Fruit fly (Drosophila melanogaster) whole organism, embryonic: ENCODE results near the gene CG6040.
A peak's percentile ranks its signal among the peaks of the same experiment; 100 is the strongest.

Source experiments
- CG1024 ChIP-seq: fragments of 200-800 bp; sonication (Bioruptor generic); IDR thresholded peaks from 2 replicates; pipeline ENCODE4 v1.3.6; 2022; ENCODE audit warnings: missing biosample characterization, missing genetic modification characterization
- CG10366 ChIP-seq: fragments of 200-800 bp; sonication (Bioruptor generic); IDR thresholded peaks from 2 replicates; pipeline ENCODE4 v1.3.6; 2022; ENCODE audit warnings: missing biosample characterization, missing genetic modification characterization
- CG10979 ChIP-seq: fragments of 200-800 bp; sonication (Bioruptor generic); optimal IDR thresholded peaks from 2 replicates; lab custom pipeline; 2018; ENCODE audit warnings: missing biosample characterization, mild to moderate bottlenecking, missing genetic modification characterization, moderate library complexity
- CG12942 ChIP-seq: fragments of 200-800 bp; sonication (Bioruptor generic); optimal IDR thresholded peaks from 3 replicates; lab custom pipeline; 2016; ENCODE audit warnings: missing biosample characterization, missing genetic modification characterization
- CG14014 ChIP-seq: fragments of 200-800 bp; sonication (Bioruptor generic); IDR thresholded peaks from 2 replicates; pipeline ENCODE4 v1.3.6; 2022; ENCODE audit warnings: missing biosample characterization, missing genetic modification characterization
- CG14441 ChIP-seq: fragments of 200-800 bp; sonication (Bioruptor generic); IDR thresholded peaks from 2 replicates; pipeline ENCODE4 v1.3.6; 2022; ENCODE audit warnings: missing biosample characterization, missing genetic modification characterization
- CG18011 ChIP-seq: fragments of 200-800 bp; sonication (Bioruptor generic); optimal IDR thresholded peaks from 2 replicates; lab custom pipeline; 2017; ENCODE audit warnings: missing biosample characterization, missing genetic modification characterization, mild to moderate bottlenecking, moderate library complexity, missing genotype
- CG18764 ChIP-seq: fragments of 200-800 bp; sonication (Bioruptor generic); optimal IDR thresholded peaks from 3 replicates; lab custom pipeline; 2016; ENCODE audit warnings: missing biosample characterization, missing genetic modification characterization
- CG2120 ChIP-seq: fragments of 200-800 bp; sonication (Bioruptor generic); optimal IDR thresholded peaks from 3 replicates; lab custom pipeline; 2016; ENCODE audit warnings: missing biosample characterization, missing genetic modification characterization
- CG3065 ChIP-seq: fragments of 200-800 bp; sonication (Bioruptor generic); optimal IDR thresholded peaks from 2 replicates; lab custom pipeline; 2016; ENCODE audit warnings: missing biosample characterization, missing genetic modification characterization
- CG34422 ChIP-seq: fragments of 200-800 bp; sonication (Bioruptor generic); IDR thresholded peaks from 3 replicates; pipeline ENCODE4 v1.3.6; 2022; ENCODE audit warnings: missing biosample characterization, missing genetic modification characterization
- CG3838 ChIP-seq: fragments of 200-800 bp; sonication (Bioruptor generic); optimal IDR thresholded peaks from 3 replicates; lab custom pipeline; 2016; ENCODE audit warnings: missing biosample characterization, missing genetic modification characterization
- CG4617 ChIP-seq: fragments of 200-800 bp; sonication (Bioruptor generic); optimal IDR thresholded peaks from 3 replicates; lab custom pipeline; 2016; ENCODE audit warnings: missing biosample characterization, missing genetic modification characterization, borderline replicate concordance
- CG4854 ChIP-seq: fragments of 200-800 bp; sonication (Bioruptor generic); optimal IDR thresholded peaks from 2 replicates; lab custom pipeline; 2016; ENCODE audit warnings: missing biosample characterization, missing genetic modification characterization, inconsistent platforms
- CG6689 ChIP-seq: fragments of 200-800 bp; sonication (Bioruptor generic); IDR thresholded peaks from 2 replicates; pipeline ENCODE4 v1.3.6; 2022; ENCODE audit warnings: missing biosample characterization, missing genetic modification characterization
- CG6813 ChIP-seq: fragments of 200-800 bp; sonication (Bioruptor generic); optimal IDR thresholded peaks from 2 replicates; lab custom pipeline; 2017; ENCODE audit warnings: missing biosample characterization, missing genetic modification characterization, mild to moderate bottlenecking, moderate library complexity, missing genetic modification reagents
- CG7357 ChIP-seq: fragments of 200-800 bp; sonication (Bioruptor generic); IDR thresholded peaks from 3 replicates; pipeline ENCODE4 v1.3.6; 2022; ENCODE audit warnings: missing biosample characterization, missing genetic modification characterization
- CG8359 ChIP-seq: fragments of 200-800 bp; sonication (Bioruptor generic); optimal IDR thresholded peaks from 2 replicates; lab custom pipeline; 2017; ENCODE audit warnings: missing biosample characterization, mild to moderate bottlenecking, missing genetic modification characterization, borderline replicate concordance
- CG8388 ChIP-seq: fragments of 200-800 bp; sonication (Bioruptor generic); optimal IDR thresholded peaks from 2 replicates; lab custom pipeline; 2019; ENCODE audit warnings: missing biosample characterization, mild to moderate bottlenecking, missing genetic modification characterization, moderate library complexity
- CG9215 ChIP-seq: fragments of 200-800 bp; sonication (Bioruptor generic); IDR thresholded peaks from 2 replicates; pipeline ENCODE4 v1.3.6; 2022; ENCODE audit warnings: missing biosample characterization, missing genetic modification characterization
- CG9817 ChIP-seq: fragments of 200-800 bp; sonication (Bioruptor generic); optimal IDR thresholded peaks from 2 replicates; lab custom pipeline; 2018; ENCODE audit warnings: missing biosample characterization, mild to moderate bottlenecking, missing genetic modification characterization, moderate library complexity
- Dip2 ChIP-seq: fragments of 200-800 bp; sonication (Bioruptor generic); IDR thresholded peaks from 2 replicates; pipeline ENCODE4 v1.3.6; 2022; ENCODE audit warnings: missing biosample characterization, missing genetic modification characterization
- Jarid2 ChIP-seq: fragments of 200-800 bp; sonication (Bioruptor generic); optimal IDR thresholded peaks from 3 replicates; lab custom pipeline; 2017; ENCODE audit warnings: mild to moderate bottlenecking, missing biosample characterization, missing genetic modification reagents, missing genetic modification characterization
- Lim3 ChIP-seq: fragments of 200-800 bp; sonication (Bioruptor generic); IDR thresholded peaks from 2 replicates; pipeline ENCODE4 v1.3.6; 2022; ENCODE audit warnings: missing biosample characterization, missing genetic modification characterization
- Lpt ChIP-seq: fragments of >200 bp; optimal IDR thresholded peaks from 2 replicates; lab custom pipeline; 2018; ENCODE audit warnings: missing biosample characterization, missing genetic modification characterization
- NC2α ChIP-seq: fragments of 200-800 bp; sonication (Bioruptor generic); optimal IDR thresholded peaks from 2 replicates; lab custom pipeline; 2016; ENCODE audit warnings: missing biosample characterization, missing genetic modification characterization
- NFAT ChIP-seq: fragments of 200-800 bp; sonication (Bioruptor generic); IDR thresholded peaks from 2 replicates; pipeline ENCODE4 v1.3.6; 2022; ENCODE audit warnings: missing biosample characterization, missing genetic modification characterization
- Nf-YA ChIP-seq: fragments of 200-800 bp; sonication (Bioruptor generic); IDR thresholded peaks from 2 replicates; pipeline ENCODE4 v1.3.6; 2022; ENCODE audit warnings: missing biosample characterization, missing genetic modification characterization
- Optix ChIP-seq: fragments of 200-800 bp; sonication (Bioruptor generic); IDR thresholded peaks from 3 replicates; pipeline ENCODE4 v1.3.6; 2022; ENCODE audit warnings: missing biosample characterization, missing genetic modification characterization
- Rfx ChIP-seq: fragments of 200-800 bp; sonication (Bioruptor generic); IDR thresholded peaks from 2 replicates; pipeline ENCODE4 v1.3.6; 2022; ENCODE audit warnings: missing biosample characterization, missing genetic modification characterization
- Xbp1 ChIP-seq: fragments of 200-800 bp; sonication (Bioruptor generic); optimal IDR thresholded peaks from 3 replicates; lab custom pipeline; 2016; ENCODE audit warnings: missing biosample characterization, mild to moderate bottlenecking, missing genetic modification characterization
- Xrp1 ChIP-seq: fragments of 200-800 bp; sonication (Bioruptor generic); IDR thresholded peaks from 2 replicates; pipeline ENCODE4 v1.3.6; 2022; ENCODE audit warnings: missing biosample characterization, missing genetic modification characterization
- ab ChIP-seq: fragments of 200-800 bp; sonication (Bioruptor generic); optimal IDR thresholded peaks from 2 replicates; lab custom pipeline; 2016; ENCODE audit warnings: missing biosample characterization, missing genetic modification characterization
- az2 ChIP-seq: fragments of 200-800 bp; sonication (Bioruptor generic); optimal IDR thresholded peaks from 3 replicates; lab custom pipeline; 2016; ENCODE audit warnings: missing biosample characterization, missing genetic modification characterization
- chif ChIP-seq, 2 experiments: fragments of 200-800 bp; sonication (Bioruptor generic); optimal IDR thresholded peaks; 3 replicates each; lab custom pipeline; 2016; ENCODE audit warnings: missing biosample characterization in 2 of 2, missing genetic modification characterization in 2 of 2
- ci ChIP-seq: fragments of 200-800 bp; sonication (Bioruptor generic); IDR thresholded peaks from 3 replicates; pipeline ENCODE4 v1.3.6; 2022; ENCODE audit warnings: missing biosample characterization, missing genetic modification characterization
- dm ChIP-seq: fragments of 200-800 bp; sonication (Bioruptor generic); optimal IDR thresholded peaks from 3 replicates; lab custom pipeline; 2016; ENCODE audit warnings: missing biosample characterization, missing genetic modification characterization
- eve ChIP-seq, 2 experiments: fragments of >200 bp; optimal IDR thresholded peaks; 2 replicates each; lab custom pipeline; 2017; ENCODE audit warnings: missing biosample characterization in 2 of 2, missing genetic modification characterization in 2 of 2
- ewg ChIP-seq: fragments of 200-800 bp; sonication (Bioruptor generic); optimal IDR thresholded peaks from 3 replicates; lab custom pipeline; 2017; ENCODE audit warnings: mild to moderate bottlenecking, missing biosample characterization, missing genetic modification reagents, missing genetic modification characterization
- exex ChIP-seq: fragments of 200-800 bp; sonication (Bioruptor generic); optimal IDR thresholded peaks from 4 replicates; lab custom pipeline; 2018; ENCODE audit warnings: missing biosample characterization, mild to moderate bottlenecking, missing genetic modification characterization, moderate library complexity
- gcm ChIP-seq: fragments of 200-800 bp; sonication (Bioruptor generic); optimal IDR thresholded peaks from 2 replicates; lab custom pipeline; 2019; ENCODE audit warnings: missing biosample characterization, mild to moderate bottlenecking, missing genetic modification characterization, moderate library complexity
- ind ChIP-seq: fragments of 200-800 bp; sonication (Bioruptor generic); optimal IDR thresholded peaks from 3 replicates; lab custom pipeline; 2016; ENCODE audit warnings: missing biosample characterization, missing genetic modification characterization
- insv ChIP-seq, 2 experiments: fragments of 200-800 bp; sonication (Bioruptor generic); optimal IDR thresholded peaks; 3 replicates each; lab custom pipeline; 2016 to 2018; ENCODE audit warnings: missing biosample characterization in 2 of 2, missing genetic modification characterization in 2 of 2
- nmo ChIP-seq: fragments of 200-800 bp; sonication (Bioruptor generic); optimal IDR thresholded peaks from 2 replicates; lab custom pipeline; 2018; ENCODE audit warnings: missing biosample characterization, mild to moderate bottlenecking, missing genetic modification characterization, moderate library complexity
- pho ChIP-seq: fragments of 200-800 bp; sonication (Bioruptor generic); optimal IDR thresholded peaks from 2 replicates; lab custom pipeline; 2016; ENCODE audit warnings: missing biosample characterization, missing genetic modification characterization
- pnt ChIP-seq: fragments of 200-800 bp; sonication (Bioruptor generic); optimal IDR thresholded peaks from 3 replicates; lab custom pipeline; 2016; ENCODE audit warnings: missing biosample characterization, missing genetic modification characterization
- prd ChIP-seq, 3 experiments: fragments of >200 bp in 2 of 3; fragments of 200-800 bp in 1 of 3; sonication (Bioruptor generic) in 1 of 3; optimal IDR thresholded peaks in 2 of 3; IDR thresholded peaks in 1 of 3; 2 replicates in 2 of 3; 3 replicates in 1 of 3; pipeline versions ENCODE4 v1.3.6 to Lab custom; 2017 to 2022; ENCODE audit warnings: missing biosample characterization in 1 of 3, missing genetic modification characterization in 1 of 3
- vfl ChIP-seq: fragments of 200-800 bp; sonication (Bioruptor generic); optimal IDR thresholded peaks from 2 replicates; lab custom pipeline; 2016; ENCODE audit warnings: missing biosample characterization, missing genetic modification characterization
- vnd ChIP-seq: fragments of 200-800 bp; sonication (Bioruptor generic); IDR thresholded peaks from 3 replicates; pipeline ENCODE4 v1.3.6; 2022; ENCODE audit warnings: missing biosample characterization, missing genetic modification characterization; ENCODE audit not compliant: partially characterized antibody
- wor ChIP-seq: fragments of 200-800 bp; sonication (Bioruptor generic); IDR thresholded peaks from 2 replicates; pipeline ENCODE4 v1.3.6; 2022; ENCODE audit warnings: missing biosample characterization, missing genetic modification characterization

The CG6040 gene

dm6 chr3R:19118505-19119138, 21.9 kb downstream of the CG6040 start (continued):
- TF ChIP-seq pho (GFP tag; lab: Kevin White, UChicago) (no peak), insv (GFP tag; optimal IDR thresholded peaks at IDR 0.05; lab: Kevin White, UChicago) (no peak), CG8388 (GFP tag; lab: Kevin White, UChicago) (no peak), NC2α (GFP tag; lab: Kevin White, UChicago) (no peak), CG2120 (GFP tag; lab: Kevin White, UChicago) (no peak), CG4617 (GFP tag; lab: Kevin White, UChicago) (no peak), Lim3 (GFP tag; lab: Robert Waterston, UW) (no peak), Optix (GFP tag; lab: Robert Waterston, UW) (peak; percentile 57; the same call in 1 of the 3 replicates), Rfx (GFP tag; lab: Robert Waterston, UW) (0 out of 2 replicates have a peak, but pooled peaks have one; percentile 22), ind (peak; percentile 17), chif (GFP tag; optimal IDR thresholded peaks at IDR 0.05; lab: Kevin White, UChicago) (peak in 1 of 2 experiments; percentile 27), vfl (GFP tag; lab: Kevin White, UChicago) (no peak), CG3838 (no peak), CG7357 (GFP tag; lab: Robert Waterston, UW) (peak; percentile 58; the same call in 2 of the 3 replicates), CG9817 (no peak), CG9215 (GFP tag; lab: Robert Waterston, UW) (no peak), Xbp1 (GFP tag; lab: Kevin White, UChicago) (peak; percentile 15), CG10366 (peak; percentile 49; the same call in 1 of the 2 replicates), CG12942 (GFP tag; lab: Kevin White, UChicago) (no peak), CG10979 (tag; lab: Kevin White, UChicago) (peak; percentile 40), gcm (GFP tag; lab: Kevin White, UChicago) (no peak), az2 (GFP tag; lab: Kevin White, UChicago) (peak; percentile 22), CG6813 (GFP tag; lab: Kevin White, UChicago) (no peak), ewg (peak; percentile 10), nmo (GFP tag; lab: Kevin White, UChicago) (peak; percentile 35), CG3065 (GFP tag; lab: Kevin White, UChicago) (no peak), CG1024 (GFP tag; lab: Robert Waterston, UW) (peak; percentile 49; the same call in 1 of the 2 replicates), Nf-YA (GFP tag; lab: Robert Waterston, UW) (no peak), CG14014 (GFP tag; lab: Robert Waterston, UW) (0 out of 2 replicates have a peak, but pooled peaks have one; percentile 29), CG6689 (GFP tag; lab: Robert Waterston, UW) (peak; percentile 62), prd (optimal IDR thresholded peaks at IDR 0.05; lab: Kevin White, UChicago) (no peak), prd (GFP tag; IDR thresholded peaks at IDR 0.05; lab: Robert Waterston, UW) (peak; percentile 65), Xrp1 (GFP tag; lab: Robert Waterston, UW) (peak; percentile 60; the same call in 1 of the 2 replicates), Lpt (GFP tag; lab: Kevin White, UChicago) (no peak), ab (GFP tag; lab: Kevin White, UChicago) (peak; percentile 27), CG4854 (GFP tag; lab: Kevin White, UChicago) (no peak), Jarid2 (GFP tag; lab: Kevin White, UChicago) (no peak), exex (no peak), pnt (GFP tag; lab: Kevin White, UChicago) (peak; percentile 2), CG8359 (GFP tag; lab: Kevin White, UChicago) (no peak), dm (GFP tag; lab: Kevin White, UChicago) (no peak), Dip2 (GFP tag; lab: Robert Waterston, UW) (no peak), vnd (GFP tag; lab: Robert Waterston, UW) (no peak), ci (peak; percentile 82), wor (peak; percentile 35; the same call in 1 of the 2 replicates), CG18764 (GFP tag; lab: Kevin White, UChicago) (no peak), eve (GFP tag; optimal IDR thresholded peaks at IDR 0.05; lab: Kevin White, UChicago) (no peak), CG14441 (0 out of 2 replicates have a peak, but pooled peaks have one; percentile 25), CG18011 (GFP tag; lab: Kevin White, UChicago) (no peak), CG34422 (GFP tag; lab: Robert Waterston, UW) (peak; percentile 48; the same call in 1 of the 3 replicates), NFAT (GFP tag; lab: Robert Waterston, UW) (no peak)
